Fruit fly (Drosophila melanogaster): ENCODE data around the gene CG5866.
A peak's percentile ranks its signal among the peaks of the same experiment; 100 is the strongest.

The CG5866 gene

DNA sequence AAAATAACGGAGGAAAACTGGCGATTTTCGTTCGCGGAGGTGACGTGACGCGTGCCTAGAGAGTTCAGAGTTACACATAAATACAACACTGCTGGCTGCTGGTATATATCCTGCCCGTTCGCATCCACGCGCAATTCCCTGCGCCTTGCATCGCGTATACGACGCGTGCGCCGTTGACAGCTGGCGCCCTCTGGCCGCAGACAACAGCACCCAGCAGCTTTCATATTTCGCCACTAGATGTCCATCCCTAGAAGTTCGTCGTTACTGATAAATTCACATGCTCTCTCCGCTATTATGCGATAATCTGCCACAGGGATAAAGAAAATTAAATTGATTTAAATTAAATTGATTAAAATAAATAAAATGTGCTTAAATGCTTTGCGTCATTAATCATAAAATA is 13.1 kb upstream of the CG5866 start, which contains the start of gene Sur-8 (continued):
- TF ChIP-seq CG8924 (tag; optimal IDR thresholded peaks at IDR 0.05) (no peak), Side (GFP tag; optimal IDR thresholded peaks at IDR 0.05) (peak; percentile 2), CG18619 (GFP tag; optimal IDR thresholded peaks at IDR 0.05) (peak; percentile 55), NfI (GFP tag; optimal IDR thresholded peaks at IDR 0.05) (peak; percentile 67), pita (GFP tag; optimal IDR thresholded peaks at IDR 0.05) (no peak), stwl (tag; optimal IDR thresholded peaks at IDR 0.05) (peak; percentile 49), B-H1 (GFP tag; IDR thresholded peaks at IDR 0.05) (peak; percentile 19; the same call in 1 of the 3 replicates), dm (GFP tag; optimal IDR thresholded peaks at IDR 0.05) (peak; percentile 31), CG11085 (GFP tag; IDR thresholded peaks at IDR 0.05) (peak; percentile 66), nmo (GFP tag; optimal IDR thresholded peaks at IDR 0.05) (peak; percentile 44), cg (GFP tag; optimal IDR thresholded peaks at IDR 0.05) (no peak), CG10209 (GFP tag; optimal IDR thresholded peaks at IDR 0.05) (peak; percentile 54), Dip2 (GFP tag; IDR thresholded peaks at IDR 0.05) (no peak), jumu (GFP tag; optimal IDR thresholded peaks at IDR 0.05) (peak; percentile 27), nom (GFP tag; optimal IDR thresholded peaks at IDR 0.05) (no peak), tio (GFP tag; optimal IDR thresholded peaks at IDR 0.05) (peak; percentile 17), D19A (tag; optimal IDR thresholded peaks at IDR 0.05) (no peak), CG14667 (GFP tag; IDR thresholded peaks at IDR 0.05) (peak; percentile 41; the same call in 1 of the 2 replicates), CG18011 (GFP tag; optimal IDR thresholded peaks at IDR 0.05) (peak; percentile 25), ci (GFP tag; IDR thresholded peaks at IDR 0.05) (peak; percentile 86), CG10959 (GFP tag; IDR thresholded peaks at IDR 0.05) (peak; percentile 29; the same call in 1 of the 2 replicates), H15 (GFP tag; IDR thresholded peaks at IDR 0.05) (peak; percentile 74), HLH3B (GFP tag; IDR thresholded peaks at IDR 0.05) (peak; percentile 67), Sry-β (GFP tag; optimal IDR thresholded peaks at IDR 0.05) (no peak), CG1603 (tag; optimal IDR thresholded peaks at IDR 0.05) (peak; percentile 73), dmrt11E (tag; optimal IDR thresholded peaks at IDR 0.05) (no peak), Jarid2 (GFP tag; optimal IDR thresholded peaks at IDR 0.05) (peak; percentile 26), CG32767 (GFP tag; IDR thresholded peaks at IDR 0.05) (no peak), CG2712 (tag; optimal IDR thresholded peaks at IDR 0.05) (no peak), klu (GFP tag; IDR thresholded peaks at IDR 0.05) (no peak), row (GFP tag; IDR thresholded peaks at IDR 0.05) (0 out of 3 replicates have a peak, but pooled peaks have one; percentile 22), CG8281 (tag; optimal IDR thresholded peaks at IDR 0.05) (no peak), ap (GFP tag; IDR thresholded peaks at IDR 0.05) (peak; percentile 37; the same call in 1 of the 2 replicates), CG6813 (GFP tag; optimal IDR thresholded peaks at IDR 0.05) (peak; percentile 1), CG33557 (GFP tag; optimal IDR thresholded peaks at IDR 0.05) (no peak), Hr39 (optimal IDR thresholded peaks at IDR 0.05) (no peak), CG13296 (GFP tag; optimal IDR thresholded peaks at IDR 0.05) (no peak), CG6683 (GFP tag; optimal IDR thresholded peaks at IDR 0.05) (no peak), Rx (GFP tag; IDR thresholded peaks at IDR 0.05) (peak; percentile 70), tap (tag; optimal IDR thresholded peaks at IDR 0.05) (peak; percentile 23), CG13424 (tag; optimal IDR thresholded peaks at IDR 0.05) (peak; percentile 0), CG17385 (GFP tag; optimal IDR thresholded peaks at IDR 0.05) (peak; percentile 35), Mrtf (GFP tag; IDR thresholded peaks at IDR 0.05) (peak; percentile 83), fu2 (GFP tag; optimal IDR thresholded peaks at IDR 0.05) (peak; percentile 27), hbn (GFP tag; IDR thresholded peaks at IDR 0.05; ENCODE audit: partially characterized antibody) (no peak), gfzf (GFP tag; optimal IDR thresholded peaks at IDR 0.05) (no peak), dimm (GFP tag; IDR thresholded peaks at IDR 0.05) (no peak), HLHmδ (GFP tag; optimal IDR thresholded peaks at IDR 0.05) (peak; percentile 67), CG30431 (GFP tag; optimal IDR thresholded peaks at IDR 0.05) (peak; percentile 40), TFAM (GFP tag; optimal IDR thresholded peaks at IDR 0.05) (no peak), luna (GFP tag; optimal IDR thresholded peaks at IDR 0.05) (peak; percentile 48)
